Fruit fly (Drosophila melanogaster) whole organism, wandering third instar larva: ENCODE data around the gene Elp1.

Experiments used
- Abd-B ChIP-seq: fragments of >200 bp; optimal IDR thresholded peaks from 2 replicates; lab custom pipeline; 2017; ENCODE audit warnings: missing biosample characterization, missing genetic modification characterization
- Myc ChIP-seq: fragments of >200 bp; optimal IDR thresholded peaks from 2 replicates; lab custom pipeline; 2017
- OdsH ChIP-seq: fragments of 200-800 bp; sonication (Bioruptor generic); optimal IDR thresholded peaks from 2 replicates; lab custom pipeline; 2016; ENCODE audit warnings: missing biosample characterization, mild to moderate bottlenecking, missing genetic modification characterization
- Vsx2 ChIP-seq: fragments of 200-300, 225-300 bp; sonication (Bioruptor generic); optimal IDR thresholded peaks from 2 replicates; lab custom pipeline; 2018; ENCODE audit warnings: missing biosample characterization, missing genetic modification characterization; ENCODE audit not compliant: partially characterized antibody
- dsf ChIP-seq: sonication (Bioruptor generic); optimal IDR thresholded peaks from 2 replicates; lab custom pipeline; 2016; ENCODE audit warnings: missing biosample characterization, missing genetic modification characterization, borderline replicate concordance
- pan ChIP-seq: fragments of >200 bp; optimal IDR thresholded peaks from 2 replicates; lab custom pipeline; 2017
- sage ChIP-seq: fragments of 200-800 bp; sonication (Bioruptor generic); optimal IDR thresholded peaks from 2 replicates; lab custom pipeline; 2016; ENCODE audit warnings: missing biosample characterization, mild to moderate bottlenecking, missing genetic modification characterization
- usp ChIP-seq: fragments of >200 bp; optimal IDR thresholded peaks from 2 replicates; lab custom pipeline; 2017; ENCODE audit warnings: missing biosample characterization, missing genetic modification characterization

DNA sequence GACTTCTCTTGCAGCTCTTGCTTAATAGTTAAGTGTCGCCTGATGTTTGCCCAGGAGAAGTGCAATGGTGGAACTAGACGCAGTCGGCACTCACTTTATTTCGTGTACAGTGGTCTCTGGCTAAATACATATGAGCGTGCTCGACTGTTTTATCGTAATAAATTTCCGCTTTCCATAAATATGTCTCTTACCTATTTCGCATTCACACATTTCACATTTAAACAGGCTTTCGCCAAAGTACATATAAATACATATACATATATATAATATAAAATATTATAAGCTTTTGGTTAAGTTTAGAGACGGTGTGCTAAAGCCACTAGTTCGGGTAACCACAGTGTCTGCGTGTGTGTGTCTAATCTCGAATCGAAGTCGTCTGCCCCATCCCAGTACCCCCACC, 44.1 kb upstream of the Elp1 start:
- TF ChIP-seq dsf (GFP tag; lab: Kevin White, UChicago) (no peak), OdsH (no peak), sage (no peak), usp (GFP tag; lab: Kevin White, UChicago) (no peak), Vsx2 (GFP tag; lab: Kevin White, UChicago) (no peak), pan (no peak), Myc (no peak), Abd-B (GFP tag; lab: Kevin White, UChicago) (no peak)
